Fruit fly (Drosophila melanogaster) whole organism, embryonic: ENCODE measurements around the gene lab.

Source experiments
- ATbp ChIP-seq: fragments of 200-800 bp; sonication (Bioruptor generic); optimal IDR thresholded peaks from 2 replicates; lab custom pipeline; 2017; ENCODE audit warnings: missing biosample characterization, mild to moderate bottlenecking, missing genetic modification characterization, missing genetic modification reagents
- Abd-B ChIP-seq: fragments of 200-800 bp; sonication (Bioruptor generic); optimal IDR thresholded peaks from 2 replicates; lab custom pipeline; 2018; ENCODE audit warnings: missing biosample characterization, mild to moderate bottlenecking, missing genetic modification characterization, moderate library complexity
- Atf6 ChIP-seq: fragments of 200-800 bp; sonication (Bioruptor generic); IDR thresholded peaks from 2 replicates; pipeline ENCODE4 v1.3.6; 2022; ENCODE audit warnings: missing biosample characterization, missing genetic modification characterization
- BEAF-32 ChIP-seq: fragments of 200-800 bp; sonication (Bioruptor generic); optimal IDR thresholded peaks from 3 replicates; lab custom pipeline; 2017; ENCODE audit warnings: missing biosample characterization, missing genetic modification characterization, mild to moderate bottlenecking, moderate library complexity, missing genetic modification reagents
- CG12744 ChIP-seq: fragments of 200-800 bp; sonication (Bioruptor generic); optimal IDR thresholded peaks from 2 replicates; lab custom pipeline; 2016; ENCODE audit warnings: missing biosample characterization, missing genetic modification characterization
- CG13123 ChIP-seq: fragments of 200-800 bp; sonication (Bioruptor generic); optimal IDR thresholded peaks from 2 replicates; lab custom pipeline; 2016; ENCODE audit warnings: missing biosample characterization, missing genetic modification characterization
- CG16779 ChIP-seq: fragments of 200-800 bp; sonication (Bioruptor generic); IDR thresholded peaks from 2 replicates; pipeline ENCODE4 v1.3.6; 2022; ENCODE audit warnings: missing biosample characterization, missing genetic modification characterization
- CG2129 ChIP-seq: fragments of 200-800 bp; sonication (Bioruptor generic); IDR thresholded peaks from 2 replicates; pipeline ENCODE4 v1.3.6; 2022; ENCODE audit warnings: missing biosample characterization, missing genetic modification characterization; ENCODE audit not compliant: partially characterized antibody
- CG30431 ChIP-seq: fragments of 200-800 bp; sonication (Bioruptor generic); optimal IDR thresholded peaks from 2 replicates; lab custom pipeline; 2017; ENCODE audit warnings: missing biosample characterization, missing genetic modification characterization
- CG31365 ChIP-seq: fragments of 200-800 bp; sonication (Bioruptor generic); optimal IDR thresholded peaks from 2 replicates; lab custom pipeline; 2018; ENCODE audit warnings: missing biosample characterization, mild to moderate bottlenecking, missing genetic modification characterization
- CG32532 ChIP-seq: fragments of 200-800 bp; sonication (Bioruptor generic); IDR thresholded peaks from 2 replicates; pipeline ENCODE4 v1.3.6; 2022; ENCODE audit warnings: missing biosample characterization, missing genetic modification characterization
- CG32767 ChIP-seq: fragments of 200-800 bp; sonication (Bioruptor generic); IDR thresholded peaks from 2 replicates; pipeline ENCODE4 v1.3.6; 2022; ENCODE audit warnings: missing biosample characterization, missing genetic modification characterization
- CG5953 ChIP-seq: fragments of 200-800 bp; sonication (Bioruptor generic); IDR thresholded peaks from 2 replicates; pipeline ENCODE4 v1.3.6; 2022; ENCODE audit warnings: missing biosample characterization, missing genetic modification characterization
- CG6765 ChIP-seq: fragments of 200-800 bp; sonication (Bioruptor generic); optimal IDR thresholded peaks from 3 replicates; lab custom pipeline; 2017; ENCODE audit warnings: missing biosample characterization, mild to moderate bottlenecking, missing genetic modification characterization
- CG8281 ChIP-seq: fragments of 200-800 bp; sonication (Bioruptor generic); optimal IDR thresholded peaks from 2 replicates; lab custom pipeline; 2018; ENCODE audit warnings: missing biosample characterization, mild to moderate bottlenecking, missing genetic modification characterization, moderate library complexity
- CG8359 ChIP-seq: fragments of 200-800 bp; sonication (Bioruptor generic); optimal IDR thresholded peaks from 2 replicates; lab custom pipeline; 2017; ENCODE audit warnings: missing biosample characterization, mild to moderate bottlenecking, missing genetic modification characterization, borderline replicate concordance
- CoRest ChIP-seq: fragments of 200-800 bp; sonication (Bioruptor generic); optimal IDR thresholded peaks from 3 replicates; lab custom pipeline; 2018; ENCODE audit warnings: missing biosample characterization, mild to moderate bottlenecking, missing genetic modification characterization, moderate library complexity
- D ChIP-seq, 2 experiments: fragments of 200-800 bp in 1 of 2; fragments of >200 bp in 1 of 2; sonication (Bioruptor generic) in 1 of 2; optimal IDR thresholded peaks; 2 replicates in 1 of 2; 3 replicates in 1 of 2; lab custom pipeline; 2017; ENCODE audit warnings: mild to moderate bottlenecking in 1 of 2, missing biosample characterization in 1 of 2, missing genetic modification characterization in 1 of 2, missing genetic modification reagents in 1 of 2
- Dip3 ChIP-seq: fragments of 200-800 bp; sonication (Bioruptor generic); optimal IDR thresholded peaks from 3 replicates; lab custom pipeline; 2016; ENCODE audit warnings: missing biosample characterization, missing genetic modification characterization
- E2f1 ChIP-seq: fragments of 200-800 bp; sonication (Bioruptor generic); IDR thresholded peaks from 2 replicates; pipeline ENCODE4 v1.3.6; 2022; ENCODE audit warnings: missing biosample characterization, missing genetic modification characterization
- Gsc ChIP-seq: fragments of 200-800 bp; sonication (Bioruptor generic); IDR thresholded peaks from 2 replicates; pipeline ENCODE4 v1.3.6; 2022; ENCODE audit warnings: missing biosample characterization, missing genetic modification characterization
- Hsf ChIP-seq: fragments of 200-800 bp; sonication (Bioruptor generic); optimal IDR thresholded peaks from 3 replicates; lab custom pipeline; 2016; ENCODE audit warnings: missing biosample characterization, missing genetic modification characterization
- Myb ChIP-seq: fragments of 200-800 bp; sonication (Bioruptor generic); optimal IDR thresholded peaks from 2 replicates; lab custom pipeline; 2016; ENCODE audit warnings: missing biosample characterization, missing genetic modification characterization
- NFAT ChIP-seq: fragments of 200-800 bp; sonication (Bioruptor generic); IDR thresholded peaks from 2 replicates; pipeline ENCODE4 v1.3.6; 2022; ENCODE audit warnings: missing biosample characterization, missing genetic modification characterization
- Sox102F ChIP-seq: fragments of 200-800 bp; sonication (Bioruptor generic); optimal IDR thresholded peaks from 2 replicates; lab custom pipeline; 2018; ENCODE audit warnings: missing biosample characterization, mild to moderate bottlenecking, missing genetic modification characterization, moderate library complexity
- Trl ChIP-seq, 3 experiments: fragments of >200 bp in 2 of 3; fragments of 200-800 bp in 1 of 3; sonication (Bioruptor generic) in 1 of 3; optimal IDR thresholded peaks; 2 replicates in 1 of 3; 3 replicates in 2 of 3; lab custom pipeline; 2016 to 2017; ENCODE audit warnings: missing biosample characterization in 1 of 3, missing genetic modification characterization in 1 of 3
- Vsx1 ChIP-seq: fragments of 200-800 bp; sonication (Bioruptor generic); optimal IDR thresholded peaks from 2 replicates; lab custom pipeline; 2017; ENCODE audit warnings: missing biosample characterization, mild to moderate bottlenecking, missing genetic modification characterization, missing genetic modification reagents
- bigmax ChIP-seq: fragments of 200-800 bp; sonication (Bioruptor generic); optimal IDR thresholded peaks from 2 replicates; lab custom pipeline; 2018; ENCODE audit warnings: missing biosample characterization, mild to moderate bottlenecking, missing genetic modification characterization
- btn ChIP-seq: fragments of 200-800 bp; sonication (Bioruptor generic); optimal IDR thresholded peaks from 2 replicates; lab custom pipeline; 2016; ENCODE audit warnings: missing biosample characterization, missing genetic modification characterization
- chn ChIP-seq: fragments of 200-800 bp; sonication (Bioruptor generic); optimal IDR thresholded peaks from 2 replicates; lab custom pipeline; 2016; ENCODE audit warnings: missing biosample characterization, missing genetic modification characterization
- da ChIP-seq: fragments of 200-800 bp; sonication (Bioruptor generic); optimal IDR thresholded peaks from 2 replicates; lab custom pipeline; 2016; ENCODE audit warnings: missing biosample characterization, missing genetic modification characterization
- dm ChIP-seq: fragments of 200-800 bp; sonication (Bioruptor generic); optimal IDR thresholded peaks from 3 replicates; lab custom pipeline; 2016; ENCODE audit warnings: missing biosample characterization, missing genetic modification characterization
- dmrt11E ChIP-seq: fragments of 200-800 bp; sonication (Bioruptor generic); optimal IDR thresholded peaks from 3 replicates; lab custom pipeline; 2018; ENCODE audit warnings: missing biosample characterization, mild to moderate bottlenecking, missing genetic modification characterization, moderate library complexity
- dpn ChIP-seq, 2 experiments: fragments of 200-800 bp; sonication (Bioruptor generic); optimal IDR thresholded peaks; 3 replicates each; lab custom pipeline; 2016; ENCODE audit warnings: missing biosample characterization in 2 of 2, missing genetic modification characterization in 2 of 2
- fd102C ChIP-seq: fragments of 200-800 bp; sonication (Bioruptor generic); optimal IDR thresholded peaks from 2 replicates; lab custom pipeline; 2018; ENCODE audit warnings: missing biosample characterization, mild to moderate bottlenecking, missing genetic modification characterization, moderate library complexity
- fu2 ChIP-seq: fragments of 200-800 bp; sonication (Bioruptor generic); optimal IDR thresholded peaks from 2 replicates; lab custom pipeline; 2016; ENCODE audit warnings: missing biosample characterization, missing genetic modification characterization
- hbn ChIP-seq: fragments of 200-800 bp; sonication (Bioruptor generic); IDR thresholded peaks from 2 replicates; pipeline ENCODE4 v1.3.6; 2022; ENCODE audit warnings: missing biosample characterization, missing genetic modification characterization; ENCODE audit not compliant: partially characterized antibody
- hkb ChIP-seq, 2 experiments: fragments of 200-800 bp in 1 of 2; fragments of >200 bp in 1 of 2; sonication (Bioruptor generic) in 1 of 2; IDR thresholded peaks in 1 of 2; optimal IDR thresholded peaks in 1 of 2; 2 replicates each; pipeline versions ENCODE4 v1.3.6 to Lab custom; 2017 to 2022; ENCODE audit warnings: missing biosample characterization in 1 of 2, missing genetic modification characterization in 1 of 2
- hth ChIP-seq: fragments of >200 bp; optimal IDR thresholded peaks from 2 replicates; lab custom pipeline; 2017; ENCODE audit warnings: inconsistent platforms
- lbe ChIP-seq: fragments of 200-800 bp; sonication (Bioruptor generic); optimal IDR thresholded peaks from 2 replicates; lab custom pipeline; 2016; ENCODE audit warnings: missing biosample characterization, mild to moderate bottlenecking, missing genetic modification characterization
- mam ChIP-seq: fragments of 200-800 bp; sonication (Bioruptor generic); optimal IDR thresholded peaks from 3 replicates; lab custom pipeline; 2016; ENCODE audit warnings: missing biosample characterization, missing genetic modification characterization
- pita ChIP-seq: fragments of 200-800 bp; sonication (Bioruptor generic); optimal IDR thresholded peaks from 2 replicates; lab custom pipeline; 2017; ENCODE audit warnings: missing biosample characterization, mild to moderate bottlenecking, missing genetic modification characterization
- pros ChIP-seq: fragments of 200-800 bp; sonication (Bioruptor generic); optimal IDR thresholded peaks from 3 replicates; lab custom pipeline; 2019; ENCODE audit warnings: missing biosample characterization, mild to moderate bottlenecking, missing genetic modification characterization, moderate library complexity
- run ChIP-seq: fragments of 200-800 bp; sonication (Bioruptor generic); optimal IDR thresholded peaks from 3 replicates; lab custom pipeline; 2018; ENCODE audit warnings: missing biosample characterization, mild to moderate bottlenecking, missing genetic modification characterization
- schlank ChIP-seq: fragments of 200-800 bp; sonication (Bioruptor generic); optimal IDR thresholded peaks from 2 replicates; lab custom pipeline; 2018; ENCODE audit warnings: missing biosample characterization, mild to moderate bottlenecking, missing genetic modification characterization
- trh ChIP-seq: fragments of 200-800 bp; sonication (Bioruptor generic); optimal IDR thresholded peaks from 2 replicates; lab custom pipeline; 2016; ENCODE audit warnings: missing biosample characterization, missing genetic modification characterization
- vvl ChIP-seq: fragments of 200-800 bp; sonication (Bioruptor generic); IDR thresholded peaks from 2 replicates; pipeline ENCODE4 v1.3.6; 2022; ENCODE audit warnings: missing biosample characterization, missing genetic modification characterization

Gene lab

DNA sequence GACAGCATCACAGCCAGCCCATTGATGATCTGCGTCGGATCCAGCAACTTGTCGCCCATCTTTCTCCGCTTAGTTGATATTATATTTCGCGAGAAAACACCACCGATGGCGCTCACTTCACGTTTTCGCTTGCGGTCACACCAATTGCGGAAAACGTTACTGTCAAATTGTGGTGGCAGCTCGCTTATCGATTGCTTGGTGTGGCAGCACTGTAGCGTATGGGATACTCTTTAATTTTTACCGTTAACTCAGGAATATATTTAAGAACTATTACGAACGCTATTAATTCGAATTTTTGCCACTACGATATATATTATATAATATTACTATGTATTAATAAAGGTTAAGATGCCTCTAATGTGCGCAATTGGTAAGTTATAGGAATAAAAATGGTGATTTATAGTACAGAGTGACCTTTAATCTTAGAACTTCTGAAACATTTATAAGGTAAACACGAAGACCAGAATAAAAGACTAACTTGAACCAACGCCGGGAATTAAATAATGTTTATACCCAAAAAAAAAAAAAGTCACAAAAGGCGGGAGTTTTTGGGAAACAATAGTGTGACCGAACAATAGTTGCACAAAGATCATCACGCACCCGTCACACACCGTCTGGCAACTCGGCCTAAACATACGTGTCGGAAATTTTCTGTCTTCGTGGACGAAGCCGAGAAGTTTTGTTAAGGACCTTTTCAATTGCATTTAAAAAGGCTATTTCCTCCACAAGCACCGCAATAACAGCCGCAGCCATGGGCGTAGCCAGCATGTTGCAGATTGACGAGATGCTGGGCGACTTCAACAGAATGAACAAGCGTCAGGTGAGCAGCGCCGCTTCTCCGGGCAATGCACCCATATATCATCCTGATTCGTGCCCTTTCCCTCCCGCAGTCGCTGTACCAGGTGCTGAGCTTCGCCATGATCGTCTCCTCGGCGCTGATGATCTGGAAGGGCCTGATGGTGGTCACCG is 20.8 kb downstream of the lab start, which contains the start of the genes CG1307 and twr (continued):
- TF ChIP-seq vvl (GFP tag; lab: Robert Waterston, UW) (no peak), CG8359 (GFP tag; lab: Kevin White, UChicago) (no peak), Vsx1 (GFP tag; lab: Kevin White, UChicago) (no peak), CG5953 (no peak), btn (GFP tag; lab: Kevin White, UChicago) (no peak), CG12744 (no peak), Myb (GFP tag; lab: Kevin White, UChicago) (peak; percentile 81), NFAT (GFP tag; lab: Robert Waterston, UW) (peak; percentile 48), dmrt11E (peak; percentile 46), hth (lab: Kevin White, UChicago) (no peak), hkb (optimal IDR thresholded peaks at IDR 0.05; lab: Kevin White, UChicago) (no peak), hkb (GFP tag; IDR thresholded peaks at IDR 0.05; lab: Robert Waterston, UW) (no peak), CG2129 (no peak), Dip3 (no peak), da (no peak), mam (GFP tag; lab: Kevin White, UChicago) (no peak), CG13123 (GFP tag; lab: Kevin White, UChicago) (no peak), D (optimal IDR thresholded peaks at IDR 0.05; lab: Kevin White, UChicago) (no peak), D (GFP tag; optimal IDR thresholded peaks at IDR 0.05; lab: Kevin White, UChicago) (no peak), pros (GFP tag; lab: Kevin White, UChicago) (no peak), CG30431 (GFP tag; lab: Kevin White, UChicago) (no peak), run (tag; lab: Kevin White, UChicago) (no peak), E2f1 (0 out of 2 replicates have a peak, but pooled peaks have one; percentile 15), fu2 (GFP tag; lab: Kevin White, UChicago) (no peak), Sox102F (GFP tag; lab: Kevin White, UChicago) (no peak), hbn (GFP tag; lab: Robert Waterston, UW) (no peak), dm (GFP tag; lab: Kevin White, UChicago) (peak; percentile 50), CoRest (tag; lab: Kevin White, UChicago) (peak; percentile 74), CG32532 (GFP tag; lab: Robert Waterston, UW) (peak; percentile 69), trh (no peak), fd102C (no peak), BEAF-32 (GFP tag; lab: Kevin White, UChicago) (peak; percentile 58), CG8281 (tag; lab: Kevin White, UChicago) (no peak), chn (no peak), Gsc (GFP tag; lab: Robert Waterston, UW) (no peak), pita (GFP tag; lab: Kevin White, UChicago) (no peak), bigmax (GFP tag; lab: Kevin White, UChicago) (no peak), Atf6 (GFP tag; lab: Robert Waterston, UW) (no peak), Trl (optimal IDR thresholded peaks at IDR 0.05; lab: Kevin White, UChicago) (no peak), Trl (GFP tag; optimal IDR thresholded peaks at IDR 0.05; lab: Kevin White, UChicago) (no peak), dpn (GFP tag; optimal IDR thresholded peaks at IDR 0.05; lab: Kevin White, UChicago) (peak in 1 of 2 experiments; percentile 17), Abd-B (GFP tag; lab: Kevin White, UChicago) (no peak), CG6765 (GFP tag; lab: Kevin White, UChicago) (no peak), ATbp (GFP tag; lab: Kevin White, UChicago) (no peak), CG16779 (GFP tag; lab: Robert Waterston, UW) (no peak), Hsf (GFP tag; lab: Kevin White, UChicago) (no peak), CG31365 (tag; lab: Kevin White, UChicago) (no peak), lbe (GFP tag; lab: Kevin White, UChicago) (no peak), schlank (tag; lab: Kevin White, UChicago) (no peak), CG32767 (GFP tag; lab: Robert Waterston, UW) (no peak)
